Fruit fly (Drosophila melanogaster): ENCODE measurements around the gene Ctr1A.

dm6 chrX:6700263-6700989, 39.0 kb downstream of the Ctr1A start:
- TF ChIP-seq foxo (GFP tag; optimal IDR thresholded peaks at IDR 0.05), result no peak
- no peak for TF ChIP-seq Jra (GFP tag; optimal IDR thresholded peaks at IDR 0.05)
- TF ChIP-seq Myc (optimal IDR thresholded peaks at IDR 0.05), result no peak
- no peak for TF ChIP-seq Dfd (GFP tag; optimal IDR thresholded peaks at IDR 0.05)
- no peak for TF ChIP-seq usp (GFP tag; optimal IDR thresholded peaks at IDR 0.05)
- TF ChIP-seq Mio (GFP tag; optimal IDR thresholded peaks at IDR 0.05), result no peak
